Worm (Caenorhabditis elegans): Measurements from ENCODE around the gene C18A3.7.

The C18A3.7 gene

ce11 chrII:5698869-5699268 is 31.4 kb downstream of the C18A3.7 start, which contains the start of the genes C25H3.10 and C25H3.1:
TSS of gene C25H3.10 (minus strand) at chrII:5698969.
TSS of gene C25H3.1 (plus strand) at chrII:5699071.
- TF ChIP-seq elt-3 (tag; optimal IDR thresholded peaks at IDR 0.05): no peak
- no peak for TF ChIP-seq unc-62 (GFP tag; optimal IDR thresholded peaks at IDR 0.05)
- no peak for TF ChIP-seq ham-2 (GFP tag; optimal IDR thresholded peaks at IDR 0.05)
- TF ChIP-seq nhr-12 (tag; optimal IDR thresholded peaks at IDR 0.05): no peak
- no peak for TF ChIP-seq lin-13 (tag; optimal IDR thresholded peaks at IDR 0.05)
- no peak for TF ChIP-seq sptf-1 (tag; optimal IDR thresholded peaks at IDR 0.05)
- TF ChIP-seq tbx-8 (GFP tag; optimal IDR thresholded peaks at IDR 0.05): no peak
- no peak for TF ChIP-seq unc-120 (tag; optimal IDR thresholded peaks at IDR 0.05; ENCODE audit: poor library complexity, severe bottlenecking)

- TF ChIP-seq lin-32 (GFP tag; optimal IDR thresholded peaks at IDR 0.05) (no peak), nhr-28 (tag; optimal IDR thresholded peaks at IDR 0.05) (no peak), bed-3 (GFP tag; optimal IDR thresholded peaks at IDR 0.05) (no peak), nhr-2 (tag; optimal IDR thresholded peaks at IDR 0.05) (no peak), sptf-1 (tag; optimal IDR thresholded peaks at IDR 0.05) (no peak)
Measured at ce11 chrII:5698254-5698653, 32.0 kb downstream of the C18A3.7 start.

- TF ChIP-seq sem-2 (GFP tag; optimal IDR thresholded peaks at IDR 0.05) (no peak), hlh-1 (tag; optimal IDR thresholded peaks at IDR 0.05) (no peak), ham-2 (GFP tag; optimal IDR thresholded peaks at IDR 0.05) (no peak)
Measured at ce11 chrII:5697338-5697737, 32.9 kb downstream of the C18A3.7 start.

ce11 chrII:5696218-5696617 is 34.0 kb downstream of the C18A3.7 start:
- TF ChIP-seq ceh-43 (GFP tag; optimal IDR thresholded peaks at IDR 0.05) (no peak), cnd-1 (tag; optimal IDR thresholded peaks at IDR 0.05) (no peak), elt-1 (tag; optimal IDR thresholded peaks at IDR 0.05; ENCODE audit: borderline replicate concordance, insufficient read depth) (no peak), nhr-12 (tag; optimal IDR thresholded peaks at IDR 0.05) (no peak), mab-5 (tag; optimal IDR thresholded peaks at IDR 0.05) (no peak), ceh-83 (GFP tag; optimal IDR thresholded peaks at IDR 0.05) (no peak), nhr-28 (tag; optimal IDR thresholded peaks at IDR 0.05) (no peak), mep-1 (tag; optimal IDR thresholded peaks at IDR 0.05) (no peak), unc-39 (tag; optimal IDR thresholded peaks at IDR 0.05) (no peak), bed-3 (GFP tag; optimal IDR thresholded peaks at IDR 0.05) (no peak), ceh-39 (tag; optimal IDR thresholded peaks at IDR 0.05) (no peak), flh-1 (GFP tag; optimal IDR thresholded peaks at IDR 0.05) (no peak), hlh-1 (tag; optimal IDR thresholded peaks at IDR 0.05) (no peak), elt-3 (tag; optimal IDR thresholded peaks at IDR 0.05) (no peak), ces-1 (GFP tag; optimal IDR thresholded peaks at IDR 0.05) (no peak), zip-8 (tag; optimal IDR thresholded peaks at IDR 0.05) (no peak), pha-4 (tag; optimal IDR thresholded peaks at IDR 0.05) (no peak), nhr-76 (tag; optimal IDR thresholded peaks at IDR 0.05) (no peak), unc-62 (GFP tag; optimal IDR thresholded peaks at IDR 0.05) (no peak)

- TF ChIP-seq ztf-11 (tag; optimal IDR thresholded peaks at IDR 0.05) (no peak), nhr-28 (tag; optimal IDR thresholded peaks at IDR 0.05) (no peak)
Measured at ce11 chrII:5694798-5695197, 35.4 kb downstream of the C18A3.7 start, which contains the start of gene C25H3.14. TSS of gene C25H3.14 (plus strand) at chrII:5695098.

ce11 chrII:5693893-5694292 is 36.4 kb downstream of the C18A3.7 start, which contains the start of gene C25H3.3:
TSS of gene C25H3.3 (plus strand) at chrII:5694193.
- no peak for TF ChIP-seq mab-5 (tag; optimal IDR thresholded peaks at IDR 0.05)
- no peak for TF ChIP-seq zip-8 (tag; optimal IDR thresholded peaks at IDR 0.05)
- TF ChIP-seq ceh-39 (tag; optimal IDR thresholded peaks at IDR 0.05): no peak
- TF ChIP-seq nhr-2 (tag; optimal IDR thresholded peaks at IDR 0.05): no peak
- no peak for TF ChIP-seq bed-3 (GFP tag; optimal IDR thresholded peaks at IDR 0.05)
- no peak for TF ChIP-seq elt-1 (tag; optimal IDR thresholded peaks at IDR 0.05; ENCODE audit: borderline replicate concordance, insufficient read depth)
- TF ChIP-seq lin-32 (GFP tag; optimal IDR thresholded peaks at IDR 0.05): no peak
- TF ChIP-seq mep-1 (tag; optimal IDR thresholded peaks at IDR 0.05): no peak
- TF ChIP-seq elt-3 (tag; optimal IDR thresholded peaks at IDR 0.05): no peak
- no peak for TF ChIP-seq hlh-1 (tag; optimal IDR thresholded peaks at IDR 0.05)
- TF ChIP-seq ztf-11 (tag; optimal IDR thresholded peaks at IDR 0.05): no peak
- TF ChIP-seq ces-1 (GFP tag; optimal IDR thresholded peaks at IDR 0.05): no peak
- no peak for TF ChIP-seq unc-39 (tag; optimal IDR thresholded peaks at IDR 0.05)
- TF ChIP-seq blmp-1 (tag; optimal IDR thresholded peaks at IDR 0.05): no peak
- no peak for TF ChIP-seq tbx-8 (GFP tag; optimal IDR thresholded peaks at IDR 0.05)
- TF ChIP-seq M03D4.4 (tag; optimal IDR thresholded peaks at IDR 0.05): no peak
- no peak for TF ChIP-seq flh-1 (GFP tag; optimal IDR thresholded peaks at IDR 0.05)
- TF ChIP-seq nhr-76 (tag; optimal IDR thresholded peaks at IDR 0.05): no peak
- TF ChIP-seq nhr-28 (tag; optimal IDR thresholded peaks at IDR 0.05): no peak
- TF ChIP-seq lsy-2 (tag; optimal IDR thresholded peaks at IDR 0.05): no peak

Data from whole organism, mixed stage, embryonic.